Worm (Caenorhabditis elegans) whole organism, midembryonic: ENCODE measurements around the gene CD4.8.

Experiments
- cog-1 ChIP-seq: sonication (generic microtip); optimal IDR thresholded peaks from 2 replicates; lab custom pipeline; 2016; ENCODE audit warnings: missing genetic modification characterization, missing compliant biosample characterization
- flt-1 ChIP-seq: fragments of 200-800 bp; sonication (Bioruptor generic); IDR thresholded peaks from 2 replicates; pipeline ENCODE4 v1.3.6; 2022; ENCODE audit warnings: missing genetic modification characterization, missing compliant biosample characterization
- tab-1 ChIP-seq: fragments of 200-800 bp; sonication (Bioruptor generic); IDR thresholded peaks from 2 replicates; pipeline ENCODE4 v1.3.6; 2022; ENCODE audit warnings: missing genetic modification characterization, missing compliant biosample characterization
- ztf-29 ChIP-seq: fragments of 200-800 bp; sonication (Bioruptor generic); IDR thresholded peaks from 2 replicates; pipeline ENCODE4 v1.3.6; 2022; ENCODE audit warnings: missing genetic modification reagents, missing genetic modification characterization, missing compliant biosample characterization

- TF ChIP-seq flt-1 (GFP tag; lab: Robert Waterston, UW) (no peak), tab-1 (no peak), cog-1 (tag; lab: Kevin White, UChicago) (no peak), ztf-29 (GFP tag; lab: Robert Waterston, UW) (no peak)
These were observed 41.3 kb downstream of the CD4.8 start for ce11 chrV:5559882-5560281.
